Fruit fly (Drosophila melanogaster): Measurements from ENCODE around the gene CG2162.

- TF ChIP-seq usp (GFP tag; optimal IDR thresholded peaks at IDR 0.05) (no peak), EcR (GFP tag; optimal IDR thresholded peaks at IDR 0.05) (no peak), psq (optimal IDR thresholded peaks at IDR 0.05) (no peak)
Observed at dm6 chr3L:3036951-3037586, 2.1 kb downstream of the CG2162 start.
